Worm (Caenorhabditis elegans): Measurements from ENCODE around the gene T07F10.3.

The T07F10.3 gene

DNA sequence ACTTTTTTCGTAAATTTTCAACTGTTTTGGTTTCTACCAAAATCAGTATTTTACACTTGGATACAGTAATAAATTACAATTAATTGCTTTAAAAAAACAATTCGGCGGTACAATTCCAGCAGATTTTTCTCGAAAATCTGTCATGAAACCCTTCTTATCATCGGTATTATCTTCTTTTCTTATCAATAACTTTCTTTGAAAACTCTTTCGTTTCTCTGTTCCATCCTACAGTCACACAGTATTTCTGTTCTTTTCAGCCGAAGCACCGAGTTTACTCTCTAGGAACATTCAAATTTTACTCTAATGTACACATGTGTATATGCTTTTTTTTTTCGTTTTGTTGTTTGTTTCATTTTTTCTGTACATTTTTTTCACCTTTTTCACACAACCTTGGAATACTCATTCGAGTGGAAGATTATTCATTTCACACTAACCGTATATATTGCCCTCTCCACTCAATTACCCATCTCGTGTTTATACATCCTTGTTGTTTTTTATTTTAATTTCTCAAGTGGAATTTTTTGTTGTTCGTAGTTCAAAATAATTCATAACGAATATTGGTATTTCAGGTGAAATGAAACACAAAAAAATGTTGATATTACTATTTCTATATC lies 39.8 kb upstream of the T07F10.3 start, which contains the start of gene nid-1 (continued):
- TF ChIP-seq madf-5 (GFP tag; IDR thresholded peaks at IDR 0.05) = no peak
- no peak for TF ChIP-seq lin-29 (GFP tag; IDR thresholded peaks at IDR 0.05)
- TF ChIP-seq lin-1 (GFP tag; IDR thresholded peaks at IDR 0.05) = no peak

DNA sequence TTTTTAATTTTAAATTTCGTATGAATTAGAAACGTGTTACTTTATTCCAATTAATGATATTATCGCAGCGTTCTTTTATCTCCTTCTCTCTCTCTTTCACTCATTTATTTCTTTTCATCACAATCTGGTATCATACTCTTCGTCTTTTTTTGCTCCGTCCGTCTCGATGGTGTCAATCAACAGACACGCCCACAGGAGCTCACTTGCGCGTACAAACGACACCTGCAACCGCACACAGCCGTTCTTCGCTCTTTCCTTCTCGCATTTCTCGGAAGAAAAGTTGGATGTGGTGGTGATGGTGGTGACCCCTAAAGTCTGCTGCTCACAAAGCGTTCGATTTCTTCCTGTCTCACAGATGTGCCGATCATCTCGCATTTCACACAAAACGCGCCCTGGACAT lies 38.8 kb upstream of the T07F10.3 start:
- TF ChIP-seq vab-7 (GFP tag; IDR thresholded peaks at IDR 0.05) (no peak), spr-3 (GFP tag; optimal IDR thresholded peaks at IDR 0.05) (no peak), hif-1 (tag; optimal IDR thresholded peaks at IDR 0.05) (no peak), lin-38 (GFP tag; IDR thresholded peaks at IDR 0.05) (no peak), egl-27 (tag; optimal IDR thresholded peaks at IDR 0.05) (no peak), mdl-1 (tag; optimal IDR thresholded peaks at IDR 0.05) (no peak), nhr-25 (tag; optimal IDR thresholded peaks at IDR 0.05; ENCODE audit: borderline replicate concordance, insufficient read depth) (no peak), hlh-11 (tag; optimal IDR thresholded peaks at IDR 0.05) (peak; percentile 53), daf-12 (tag; optimal IDR thresholded peaks at IDR 0.05) (no peak), fos-1 (tag; optimal IDR thresholded peaks at IDR 0.05) (no peak), Y75B8A.6 (GFP tag; IDR thresholded peaks at IDR 0.05) (no peak), ZK546.5 (tag; optimal IDR thresholded peaks at IDR 0.05) (no peak), F10B5.3 (tag; optimal IDR thresholded peaks at IDR 0.05) (no peak), zfp-2 (tag; optimal IDR thresholded peaks at IDR 0.05) (no peak), duxl-1 (tag; optimal IDR thresholded peaks at IDR 0.05; ENCODE audit: poor library complexity) (no peak), mxl-2 (GFP tag; conservative IDR thresholded peaks at IDR 0.05) (no peak), saeg-2 (GFP tag; IDR thresholded peaks at IDR 0.05) (peak; percentile 70; the same call in 1 of the 2 replicates), aha-1 (tag) (peak; percentile 65), ztf-7 (tag; optimal IDR thresholded peaks at IDR 0.05) (no peak), fkh-10 (GFP tag; optimal IDR thresholded peaks at IDR 0.05) (no peak), snpc-4 (tag; optimal IDR thresholded peaks at IDR 0.05) (no peak), lir-3 (tag; optimal IDR thresholded peaks at IDR 0.05) (no peak), dve-1 (tag; optimal IDR thresholded peaks at IDR 0.05; ENCODE audit: insufficient read depth) (peak; percentile 6), hmg-1.1 (GFP tag; IDR thresholded peaks at IDR 0.05) (0 out of 2 replicates have a peak, but pooled peaks have one; percentile 19), nhr-42 (GFP tag; IDR thresholded peaks at IDR 0.05) (no peak), F44E2.7 (GFP tag; IDR thresholded peaks at IDR 0.05) (no peak), lim-7 (GFP tag; IDR thresholded peaks at IDR 0.05) (no peak), set-16 (GFP tag; IDR thresholded peaks at IDR 0.05) (no peak), zfp-3 (GFP tag; conservative IDR thresholded peaks at IDR 0.05) (no peak), lin-13 (GFP tag; optimal IDR thresholded peaks at IDR 0.05) (no peak), dmd-6 (GFP tag; IDR thresholded peaks at IDR 0.05) (peak; percentile 80), ceh-28 (tag; optimal IDR thresholded peaks at IDR 0.05) (no peak), egl-43 (GFP tag; IDR thresholded peaks at IDR 0.05) (no peak), zip-11 (GFP tag; IDR thresholded peaks at IDR 0.05) (no peak)

DNA sequence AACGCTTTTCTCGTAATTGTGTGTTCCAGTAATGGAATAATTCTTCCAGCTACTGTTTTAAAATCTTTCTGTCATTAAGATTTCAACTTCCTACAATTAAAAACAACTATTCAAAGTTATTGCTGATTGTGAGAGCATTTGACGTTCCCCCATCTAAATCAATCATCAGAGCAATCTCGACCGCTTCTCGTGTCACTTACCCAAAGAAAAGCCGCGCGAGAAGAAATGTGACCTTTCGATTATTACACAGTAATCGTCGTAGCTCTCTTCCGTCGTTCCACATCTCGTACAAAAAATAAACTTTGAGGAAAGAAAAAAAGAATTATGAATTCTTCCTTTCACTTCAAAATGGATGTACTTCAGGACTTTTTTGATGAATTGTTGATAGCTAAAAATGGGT lies 37.6 kb upstream of the T07F10.3 start:
- no peak for TF ChIP-seq egl-43 (GFP tag; IDR thresholded peaks at IDR 0.05)
- no peak for TF ChIP-seq nhr-11 (tag; optimal IDR thresholded peaks at IDR 0.05)
- no peak for TF ChIP-seq ama-1 (optimal IDR thresholded peaks at IDR 0.05)
- TF ChIP-seq F49E8.2 (tag; optimal IDR thresholded peaks at IDR 0.05; ENCODE audit: borderline replicate concordance) = no peak
- no peak for TF ChIP-seq set-16 (GFP tag; IDR thresholded peaks at IDR 0.05)
- TF ChIP-seq R02D3.7 (tag; optimal IDR thresholded peaks at IDR 0.05) = no peak
- no peak for TF ChIP-seq snpc-1.2 (GFP tag; IDR thresholded peaks at IDR 0.05)

All from whole organism, L4 larva.